Worm (Caenorhabditis elegans) whole organism, L4/young adult: Measurements from ENCODE around the gene T28A11.16.

Experiments
- dao-5 ChIP-seq: sonication (generic microtip); optimal IDR thresholded peaks from 2 replicates; lab custom pipeline; 2016; ENCODE audit warnings: missing genotype, missing genetic modification characterization, moderate library complexity, missing compliant biosample characterization
- him-1 ChIP-seq: sonication (generic microtip); optimal IDR thresholded peaks from 2 replicates; lab custom pipeline; 2016; ENCODE audit warnings: missing genotype, missing genetic modification reagents, missing genetic modification characterization, missing compliant biosample characterization

- no peak for TF ChIP-seq dao-5 (tag; lab: Kevin White, UChicago)
- TF ChIP-seq him-1 (tag; lab: Kevin White, UChicago) = no peak
These were observed 3.0 kb downstream of the T28A11.16 start, which contains the start of gene srt-63 for ce11 chrV:3256051-3256450.
